Fruit fly (Drosophila melanogaster) whole organism, prepupa: ENCODE results near the gene CG11583.

ENCODE experiments used
- CG10631 ChIP-seq: fragments of 200-800 bp; sonication (Bioruptor generic); optimal IDR thresholded peaks from 2 replicates; lab custom pipeline; 2016; ENCODE audit warnings: missing biosample characterization, missing genetic modification characterization
- CG10669 ChIP-seq: fragments of 200-800 bp; sonication (Bioruptor generic); optimal IDR thresholded peaks from 3 replicates; lab custom pipeline; 2018; ENCODE audit warnings: missing biosample characterization, mild to moderate bottlenecking, missing genetic modification characterization, moderate library complexity
- CG11294 ChIP-seq: fragments of 200-800 bp; sonication (Bioruptor generic); IDR thresholded peaks from 2 replicates; pipeline ENCODE4 v1.3.6; 2022; ENCODE audit warnings: missing biosample characterization, missing genetic modification characterization
- CG11762 ChIP-seq: fragments of 200-800 bp; sonication (Bioruptor generic); optimal IDR thresholded peaks from 3 replicates; lab custom pipeline; 2016; ENCODE audit warnings: missing biosample characterization, missing genetic modification characterization; ENCODE audit not compliant: insufficient read depth
- CG15336 ChIP-seq: fragments of 200-800 bp; sonication (Bioruptor generic); IDR thresholded peaks from 2 replicates; pipeline ENCODE4 v1.3.6; 2022; ENCODE audit warnings: missing biosample characterization, missing genetic modification characterization
- CG1621 ChIP-seq: fragments of 200-800 bp; sonication (Bioruptor generic); optimal IDR thresholded peaks from 3 replicates; lab custom pipeline; 2018; ENCODE audit warnings: missing biosample characterization, mild to moderate bottlenecking, missing genetic modification characterization
- CG16779 ChIP-seq: fragments of 200-800 bp; sonication (Bioruptor generic); optimal IDR thresholded peaks from 3 replicates; lab custom pipeline; 2017; ENCODE audit warnings: missing biosample characterization, mild to moderate bottlenecking, missing genetic modification characterization
- CG3032 ChIP-seq: fragments of 200-800 bp; optimal IDR thresholded peaks from 2 replicates; lab custom pipeline; 2019; ENCODE audit warnings: missing biosample characterization, mild to moderate bottlenecking, missing genetic modification characterization, moderate library complexity
- CG34406 ChIP-seq: fragments of 200-800 bp; sonication (Bioruptor generic); optimal IDR thresholded peaks from 3 replicates; lab custom pipeline; 2016; ENCODE audit warnings: missing biosample characterization, missing genetic modification characterization
- CG3919 ChIP-seq: fragments of 200-800 bp; sonication (Bioruptor generic); optimal IDR thresholded peaks from 3 replicates; lab custom pipeline; 2016; ENCODE audit warnings: missing biosample characterization, missing genetic modification characterization
- CG4318 ChIP-seq: fragments of 200-800 bp; sonication (Bioruptor generic); optimal IDR thresholded peaks from 3 replicates; lab custom pipeline; 2017; ENCODE audit warnings: missing biosample characterization, mild to moderate bottlenecking, missing genetic modification characterization
- CG6163 ChIP-seq: fragments of 200-800 bp; sonication (Bioruptor generic); IDR thresholded peaks from 3 replicates; pipeline ENCODE4 v1.3.6; 2022; ENCODE audit warnings: missing biosample characterization, missing genetic modification characterization
- CG6276 ChIP-seq: fragments of 200-800 bp; sonication (Bioruptor generic); optimal IDR thresholded peaks from 2 replicates; lab custom pipeline; 2017; ENCODE audit warnings: missing biosample characterization, mild to moderate bottlenecking, missing genetic modification characterization
- CG6792 ChIP-seq: fragments of 200-800 bp; sonication (Bioruptor generic); optimal IDR thresholded peaks from 3 replicates; lab custom pipeline; 2016; ENCODE audit warnings: missing biosample characterization, missing genetic modification characterization
- CG6808 ChIP-seq: fragments of 200-800 bp; sonication (Bioruptor generic); optimal IDR thresholded peaks from 3 replicates; lab custom pipeline; 2017; ENCODE audit warnings: missing biosample characterization, missing genetic modification characterization, mild to moderate bottlenecking, moderate library complexity, missing genetic modification reagents
- CG6854 ChIP-seq: fragments of 200-800 bp; sonication (Bioruptor generic); optimal IDR thresholded peaks from 2 replicates; lab custom pipeline; 2017; ENCODE audit warnings: missing biosample characterization, mild to moderate bottlenecking, missing genetic modification characterization
- CG8119 ChIP-seq: fragments of 200-800 bp; sonication (Bioruptor generic); IDR thresholded peaks from 3 replicates; pipeline ENCODE4 v1.3.6; 2022; ENCODE audit warnings: missing biosample characterization, missing genetic modification characterization
- CG8319 ChIP-seq: fragments of 200-800 bp; sonication (Bioruptor generic); optimal IDR thresholded peaks from 3 replicates; lab custom pipeline; 2016; ENCODE audit warnings: missing biosample characterization, missing genetic modification characterization
- CG8632 ChIP-seq: fragments of 200-800 bp; sonication (Bioruptor generic); optimal IDR thresholded peaks from 3 replicates; lab custom pipeline; 2016; ENCODE audit warnings: missing biosample characterization, missing genetic modification characterization
- CG9139 ChIP-seq: fragments of 200-800 bp; sonication (Bioruptor generic); optimal IDR thresholded peaks from 3 replicates; lab custom pipeline; 2017; ENCODE audit warnings: missing biosample characterization, mild to moderate bottlenecking, missing genetic modification characterization
- Eip75B ChIP-seq: fragments of 200-800 bp; sonication (Bioruptor generic); optimal IDR thresholded peaks from 3 replicates; lab custom pipeline; 2016; ENCODE audit warnings: missing biosample characterization, missing genetic modification characterization
- Eip78C ChIP-seq: fragments of 200-800 bp; sonication (Bioruptor generic); peaks from one replicate; lab custom pipeline; 2016; ENCODE audit warnings: missing biosample characterization, missing genetic modification characterization
- Ets21C ChIP-seq: fragments of 200-800 bp; sonication (Bioruptor generic); optimal IDR thresholded peaks from 3 replicates; lab custom pipeline; 2016; ENCODE audit warnings: missing biosample characterization, missing genetic modification characterization
- Ets96B ChIP-seq: fragments of 200-800 bp; optimal IDR thresholded peaks from 2 replicates; lab custom pipeline; 2019; ENCODE audit warnings: missing biosample characterization, mild to moderate bottlenecking, missing genetic modification characterization, moderate library complexity
- Hr4 ChIP-seq: fragments of 200-800 bp; sonication (Bioruptor generic); optimal IDR thresholded peaks from 3 replicates; lab custom pipeline; 2016; ENCODE audit warnings: missing biosample characterization, missing genetic modification characterization
- Lpt ChIP-seq: fragments of 200-800 bp; sonication (Bioruptor generic); optimal IDR thresholded peaks from 3 replicates; lab custom pipeline; 2016; ENCODE audit warnings: missing biosample characterization, missing genetic modification characterization
- Met ChIP-seq: fragments of 200-800 bp; sonication (Bioruptor generic); optimal IDR thresholded peaks from 3 replicates; lab custom pipeline; 2016; ENCODE audit warnings: missing biosample characterization, missing genetic modification characterization
- Smox ChIP-seq: fragments of 200-800 bp; sonication (Bioruptor generic); optimal IDR thresholded peaks from 3 replicates; lab custom pipeline; 2016; ENCODE audit warnings: missing biosample characterization, missing genetic modification characterization
- Sox14 ChIP-seq: fragments of 200-800 bp; sonication (Bioruptor generic); optimal IDR thresholded peaks from 3 replicates; lab custom pipeline; 2016; ENCODE audit warnings: missing biosample characterization, missing genetic modification characterization
- acj6 ChIP-seq: fragments of 200-800 bp; sonication (Bioruptor generic); optimal IDR thresholded peaks from 3 replicates; lab custom pipeline; 2016; ENCODE audit warnings: missing biosample characterization, missing genetic modification characterization
- dsx ChIP-seq: fragments of 200-800 bp; optimal IDR thresholded peaks from 3 replicates; lab custom pipeline; 2019; ENCODE audit warnings: missing biosample characterization, mild to moderate bottlenecking, missing genetic modification characterization, moderate library complexity; ENCODE audit not compliant: poor library complexity, severe bottlenecking
- eg ChIP-seq: fragments of 200-800 bp; sonication (Bioruptor generic); IDR thresholded peaks from 3 replicates; pipeline ENCODE4 v1.3.6; 2022; ENCODE audit warnings: missing biosample characterization, missing genetic modification characterization
- esn ChIP-seq: fragments of 200-800 bp; sonication (Bioruptor generic); optimal IDR thresholded peaks from 2 replicates; lab custom pipeline; 2016; ENCODE audit warnings: missing biosample characterization, mild to moderate bottlenecking, missing genetic modification characterization, moderate library complexity
- fd59A ChIP-seq: fragments of 200-800 bp; sonication (Bioruptor generic); optimal IDR thresholded peaks from 2 replicates; lab custom pipeline; 2017; ENCODE audit warnings: missing biosample characterization, mild to moderate bottlenecking, missing genetic modification characterization, missing genetic modification reagents
- fd85E ChIP-seq: fragments of 200-800 bp; sonication (Bioruptor generic); optimal IDR thresholded peaks from 3 replicates; lab custom pipeline; 2016; ENCODE audit warnings: missing biosample characterization, missing genetic modification characterization
- fkh ChIP-seq: fragments of 200-800 bp; sonication (Bioruptor generic); optimal IDR thresholded peaks from 3 replicates; lab custom pipeline; 2017; ENCODE audit warnings: missing biosample characterization, mild to moderate bottlenecking, missing genetic modification characterization, moderate library complexity
- ss ChIP-seq, 2 experiments: fragments of 200-800 bp; sonication (Bioruptor generic); optimal IDR thresholded peaks; 2 replicates in 1 of 2; 3 replicates in 1 of 2; lab custom pipeline; 2017 to 2018; ENCODE audit warnings: mild to moderate bottlenecking in 2 of 2, missing biosample characterization in 2 of 2, missing genetic modification characterization in 2 of 2, moderate library complexity in 1 of 2
- svp ChIP-seq: fragments of 200-800 bp; sonication (Bioruptor generic); peaks from one replicate; lab custom pipeline; 2016; ENCODE audit warnings: missing biosample characterization, missing genetic modification characterization

Gene CG11583

dm6 chr3L:4288591-4289056 lies 6.0 kb upstream of the CG11583 start, which contains the start of gene Hexo1 (continued):
- TF ChIP-seq CG34406 (GFP tag; lab: Kevin White, UChicago): peak; percentile 63
- peak; percentile 57 for TF ChIP-seq CG6854 (GFP tag; lab: Kevin White, UChicago)
- 0 out of 3 replicates have a peak, but pooled peaks have one; percentile 14 for TF ChIP-seq eg (GFP tag; lab: Robert Waterston, UW)
- no peak for TF ChIP-seq CG8319 (GFP tag; lab: Kevin White, UChicago)
- TF ChIP-seq ss (GFP tag; optimal IDR thresholded peaks at IDR 0.05; lab: Kevin White, UChicago): peak; percentile 73 to 75
- TF ChIP-seq Smox: no peak
- peak; percentile 71 for TF ChIP-seq CG6792 (GFP tag; lab: Kevin White, UChicago)
- TF ChIP-seq Lpt (GFP tag; lab: Kevin White, UChicago): peak; percentile 10
- no peak for TF ChIP-seq CG6276
- TF ChIP-seq Eip75B (GFP tag; lab: Kevin White, UChicago): no peak
- peak; percentile 66 for TF ChIP-seq acj6 (GFP tag; lab: Kevin White, UChicago)
- TF ChIP-seq Hr4: no peak
- no peak for TF ChIP-seq CG10631 (GFP tag; lab: Kevin White, UChicago)
- peak; percentile 54 for TF ChIP-seq CG11762 (GFP tag; lab: Kevin White, UChicago)
- no peak for TF ChIP-seq fd85E (GFP tag; lab: Kevin White, UChicago)
- TF ChIP-seq fd59A (GFP tag; lab: Kevin White, UChicago): peak; percentile 51
- no peak for TF ChIP-seq CG11294
- peak; percentile 46 for TF ChIP-seq CG1621 (tag; lab: Kevin White, UChicago)
- TF ChIP-seq CG8632 (GFP tag; lab: Kevin White, UChicago): peak; percentile 62

dm6 chr3L:4286784-4287183 lies 4.2 kb upstream of the CG11583 start, which contains the start of gene TfIIEbeta:
Gene TfIIEbeta (plus strand): TSS chr3L:4287038.
- TF ChIP-seq CG11762 (GFP tag; lab: Kevin White, UChicago) (no peak), CG3032 (tag; lab: Kevin White, UChicago) (peak; percentile 10), Met (GFP tag; lab: Kevin White, UChicago) (no peak), CG6792 (GFP tag; lab: Kevin White, UChicago) (no peak), Eip78C (GFP tag; lab: Kevin White, UChicago) (peak; percentile 80), esn (peak; percentile 18), CG8119 (GFP tag; lab: Robert Waterston, UW) (peak; percentile 46; the same call in 1 of the 3 replicates), eg (GFP tag; lab: Robert Waterston, UW) (peak; percentile 64; the same call in 2 of the 3 replicates), CG6276 (no peak), CG6808 (GFP tag; lab: Kevin White, UChicago) (no peak), Ets21C (no peak), CG4318 (GFP tag; lab: Kevin White, UChicago) (no peak), Ets96B (tag; lab: Kevin White, UChicago) (no peak), CG10669 (GFP tag; lab: Kevin White, UChicago) (no peak), CG15336 (GFP tag; lab: Robert Waterston, UW) (peak; percentile 53; the same call in 1 of the 2 replicates), CG16779 (no peak), CG6163 (GFP tag; lab: Robert Waterston, UW) (0 out of 3 replicates have a peak, but pooled peaks have one; percentile 33), Sox14 (peak; percentile 37), CG6854 (GFP tag; lab: Kevin White, UChicago) (peak; percentile 17), dsx (GFP tag; lab: Kevin White, UChicago) (peak; percentile 45), svp (GFP tag; lab: Kevin White, UChicago) (peak; percentile 72), CG3919 (GFP tag; lab: Kevin White, UChicago) (peak; percentile 9), fd85E (GFP tag; lab: Kevin White, UChicago) (no peak), Smox (no peak), fkh (peak; percentile 38), CG9139 (GFP tag; lab: Kevin White, UChicago) (no peak)
